Worm (Caenorhabditis elegans) whole organism, young adult: ENCODE results near the gene F07E5.12.

ENCODE experiments used
- B0035.1 ChIP-seq: sonication (generic microtip); optimal IDR thresholded peaks from 2 replicates; lab custom pipeline; 2016; ENCODE audit warnings: missing genetic modification characterization, mild to moderate bottlenecking, missing compliant biosample characterization, missing genotype, missing genetic modification reagents
- B0261.1 ChIP-seq: sonication (generic microtip); optimal IDR thresholded peaks from 2 replicates; lab custom pipeline; 2016; ENCODE audit warnings: mild to moderate bottlenecking, missing genetic modification characterization, moderate library complexity, missing compliant biosample characterization
- D2030.7 ChIP-seq: fragments of 200-800 bp; sonication (Bioruptor generic); IDR thresholded peaks from 2 replicates; pipeline ENCODE4 v1.3.6; 2022; ENCODE audit warnings: missing genetic modification reagents, missing genetic modification characterization, missing compliant biosample characterization
- F10E7.11 ChIP-seq: sonication (generic microtip); optimal IDR thresholded peaks from 2 replicates; lab custom pipeline; 2017; ENCODE audit warnings: mild to moderate bottlenecking, missing genetic modification characterization, moderate library complexity, missing compliant biosample characterization
- F22D6.2 ChIP-seq: sonication (generic microtip); optimal IDR thresholded peaks from 2 replicates; lab custom pipeline; 2016; ENCODE audit warnings: mild to moderate bottlenecking, missing genetic modification characterization, missing compliant biosample characterization
- F55B11.4 ChIP-seq: sonication (generic microtip); optimal IDR thresholded peaks from 2 replicates; lab custom pipeline; 2016; ENCODE audit warnings: missing compliant biosample characterization, missing genetic modification characterization, borderline replicate concordance; ENCODE audit not compliant: insufficient read depth
- F57A8.1 ChIP-seq: fragments of 200-800 bp; sonication (Bioruptor generic); optimal IDR thresholded peaks from 2 replicates; lab custom pipeline; 2018; ENCODE audit warnings: mild to moderate bottlenecking, missing genetic modification characterization, moderate library complexity, missing compliant biosample characterization
- K11D2.4 ChIP-seq: fragments of 200-800 bp; sonication (Bioruptor generic); IDR thresholded peaks from 2 replicates; pipeline ENCODE4 v1.3.6; 2022; ENCODE audit warnings: missing genetic modification reagents, missing genetic modification characterization, missing compliant biosample characterization
- Y53F4B.3 ChIP-seq: fragments of 200-800 bp; sonication (Bioruptor generic); IDR thresholded peaks from 2 replicates; pipeline ENCODE4 v1.3.6; 2022; ENCODE audit warnings: missing genetic modification reagents, missing genetic modification characterization, missing compliant biosample characterization
- Y79H2A.3 ChIP-seq: fragments of 200-800 bp; sonication (Bioruptor generic); conservative IDR thresholded peaks from 2 replicates; pipeline ENCODE4 v1.3.6; 2022; ENCODE audit warnings: missing genetic modification reagents, missing genetic modification characterization, missing compliant biosample characterization
- Y95B8A.8 ChIP-seq: fragments of 200-800 bp; sonication (Bioruptor generic); IDR thresholded peaks from 2 replicates; pipeline ENCODE4 v1.3.6; 2022; ENCODE audit warnings: missing genetic modification reagents, missing genetic modification characterization, missing compliant biosample characterization
- aptf-3 ChIP-seq: fragments of 200-800 bp; sonication (Bioruptor generic); IDR thresholded peaks from 2 replicates; pipeline ENCODE4 v1.3.6; 2022; ENCODE audit warnings: missing genetic modification characterization, missing compliant biosample characterization
- athp-1 ChIP-seq: sonication (generic microtip); optimal IDR thresholded peaks from 2 replicates; lab custom pipeline; 2017; ENCODE audit warnings: mild to moderate bottlenecking, missing genetic modification characterization, missing compliant biosample characterization
- attf-3 ChIP-seq: fragments of 200-800 bp; sonication (Bioruptor generic); conservative IDR thresholded peaks from 2 replicates; pipeline ENCODE4 v1.3.6; 2022; ENCODE audit warnings: missing genetic modification reagents, missing genetic modification characterization, missing compliant biosample characterization
- attf-5 ChIP-seq: fragments of 200-800 bp; sonication (Bioruptor generic); optimal IDR thresholded peaks from 2 replicates; lab custom pipeline; 2018; ENCODE audit warnings: mild to moderate bottlenecking, missing genetic modification characterization, missing compliant biosample characterization
- attf-6 ChIP-seq: fragments of 200-800 bp; sonication (Bioruptor generic); IDR thresholded peaks from 2 replicates; pipeline ENCODE4 v1.3.6; 2022; ENCODE audit warnings: missing genetic modification reagents, missing genetic modification characterization, missing compliant biosample characterization
- ccch-3 ChIP-seq: fragments of 200-800 bp; sonication (Bioruptor generic); optimal IDR thresholded peaks from 2 replicates; lab custom pipeline; 2018; ENCODE audit warnings: mild to moderate bottlenecking, missing genetic modification characterization, missing compliant biosample characterization
- ceh-27 ChIP-seq: fragments of 200-800 bp; sonication (Bioruptor generic); optimal IDR thresholded peaks from 2 replicates; lab custom pipeline; 2018; ENCODE audit warnings: mild to moderate bottlenecking, missing genetic modification characterization, moderate library complexity, missing compliant biosample characterization
- ceh-91 ChIP-seq: fragments of 200-800 bp; sonication (Bioruptor generic); IDR thresholded peaks from 2 replicates; pipeline ENCODE4 v1.3.6; 2022; ENCODE audit warnings: missing genetic modification reagents, missing genetic modification characterization, missing compliant biosample characterization
- dox-1 ChIP-seq: fragments of 200-800 bp; sonication (Bioruptor generic); IDR thresholded peaks from 2 replicates; pipeline ENCODE4 v1.3.6; 2022; ENCODE audit warnings: missing genetic modification reagents, missing genetic modification characterization, missing compliant biosample characterization
- dpl-1 ChIP-seq: fragments of 150-350 bp; optimal IDR thresholded peaks from 2 replicates; lab custom pipeline; 2014; ENCODE audit warnings: missing biosample characterization, missing genetic modification reagents, missing genetic modification characterization
- efl-1 ChIP-seq: fragments of 150-350 bp; optimal IDR thresholded peaks from 2 replicates; lab custom pipeline; 2014; ENCODE audit warnings: missing biosample characterization, missing genetic modification reagents, missing genetic modification characterization
- egl-44 ChIP-seq: fragments of 200-800 bp; sonication (Bioruptor generic); IDR thresholded peaks from 2 replicates; pipeline ENCODE4 v1.3.6; 2022; ENCODE audit warnings: missing genetic modification reagents, missing genetic modification characterization, missing compliant biosample characterization
- hmg-1.2 ChIP-seq: fragments of 200-800 bp; sonication (Bioruptor generic); IDR thresholded peaks from 2 replicates; pipeline ENCODE4 v1.3.6; 2022; ENCODE audit warnings: missing genetic modification reagents, missing genetic modification characterization, missing compliant biosample characterization
- hrde-1 ChIP-seq: sonication (generic microtip); optimal IDR thresholded peaks from 2 replicates; lab custom pipeline; 2016; ENCODE audit warnings: missing genetic modification characterization, mild to moderate bottlenecking, missing compliant biosample characterization, moderate library complexity, missing genotype, missing genetic modification reagents, borderline replicate concordance
- let-526 ChIP-seq: fragments of 200-800 bp; sonication (Bioruptor generic); IDR thresholded peaks from 2 replicates; pipeline ENCODE4 v1.3.6; 2022; ENCODE audit warnings: missing genetic modification reagents, missing genetic modification characterization, missing compliant biosample characterization
- lin-54 ChIP-seq: fragments of 200-800 bp; sonication (Bioruptor generic); optimal IDR thresholded peaks from 2 replicates; lab custom pipeline; 2018; ENCODE audit warnings: mild to moderate bottlenecking, missing genetic modification characterization, missing compliant biosample characterization
- lir-1 ChIP-seq: fragments of 200-800 bp; sonication (Bioruptor generic); conservative IDR thresholded peaks from 2 replicates; pipeline ENCODE4 v1.3.6; 2022; ENCODE audit warnings: missing genetic modification reagents, missing genetic modification characterization, missing compliant biosample characterization
- lsl-1 ChIP-seq: fragments of 200-800 bp; sonication (Bioruptor generic); optimal IDR thresholded peaks from 2 replicates; lab custom pipeline; 2018; ENCODE audit warnings: mild to moderate bottlenecking, missing genetic modification characterization, moderate library complexity, missing compliant biosample characterization
- lsy-27 ChIP-seq: sonication (generic microtip); optimal IDR thresholded peaks from 2 replicates; lab custom pipeline; 2017; ENCODE audit warnings: missing genetic modification characterization, mild to moderate bottlenecking, missing compliant biosample characterization, antibody characterized with exemption, missing genotype, borderline replicate concordance; ENCODE audit not compliant: insufficient read depth
- madf-6 ChIP-seq: fragments of 200-800 bp; sonication (Bioruptor generic); IDR thresholded peaks from 2 replicates; pipeline ENCODE4 v1.3.6; 2022; ENCODE audit warnings: missing genetic modification reagents, missing genetic modification characterization, missing compliant biosample characterization
- mcd-1 ChIP-seq: fragments of 200-800 bp; sonication (Bioruptor generic); IDR thresholded peaks from 2 replicates; pipeline ENCODE4 v1.3.6; 2022; ENCODE audit warnings: missing genetic modification reagents, missing genetic modification characterization, missing compliant biosample characterization
- mes-4 ChIP-seq: sonication (generic microtip); optimal IDR thresholded peaks from 2 replicates; lab custom pipeline; 2016; ENCODE audit warnings: missing genotype, missing genetic modification characterization, missing compliant biosample characterization
- nfya-2 ChIP-seq: fragments of 200-800 bp; sonication (Bioruptor generic); IDR thresholded peaks from 2 replicates; pipeline ENCODE4 v1.3.6; 2022; ENCODE audit warnings: missing genetic modification reagents, missing genetic modification characterization, missing compliant biosample characterization
- nhr-27 ChIP-seq: fragments of 200-800 bp; sonication (Bioruptor generic); optimal IDR thresholded peaks from 2 replicates; lab custom pipeline; 2018; ENCODE audit warnings: mild to moderate bottlenecking, missing genetic modification characterization, moderate library complexity, missing compliant biosample characterization
- pha-4 ChIP-seq: fragments of 150-350 bp; sonication (generic microtip); optimal IDR thresholded peaks from 2 replicates; lab custom pipeline; 2014; ENCODE audit warnings: missing biosample characterization, missing genetic modification reagents, missing genetic modification characterization
- rec-8 ChIP-seq, 2 experiments: sonication (generic microtip); optimal IDR thresholded peaks; 2 replicates each; lab custom pipeline; 2016; ENCODE audit warnings: mild to moderate bottlenecking in 2 of 2, missing genetic modification characterization in 2 of 2, missing genetic modification reagents in 2 of 2, missing genotype in 2 of 2, missing biosample characterization in 1 of 2, missing compliant biosample characterization in 1 of 2, moderate library complexity in 1 of 2
- repo-1 ChIP-seq: sonication (generic microtip); optimal IDR thresholded peaks from 2 replicates; lab custom pipeline; 2017; ENCODE audit warnings: mild to moderate bottlenecking, missing genetic modification characterization, missing compliant biosample characterization
- sdz-38 ChIP-seq: sonication (generic microtip); optimal IDR thresholded peaks from 2 replicates; lab custom pipeline; 2016; ENCODE audit warnings: missing genotype, missing genetic modification characterization, missing compliant biosample characterization
- snpc-3.4 ChIP-seq: sonication (generic microtip); optimal IDR thresholded peaks from 2 replicates; lab custom pipeline; 2017; ENCODE audit warnings: missing genetic modification characterization, mild to moderate bottlenecking, missing compliant biosample characterization, antibody characterized with exemption, moderate library complexity, missing genotype, missing genetic modification reagents
- somi-1 ChIP-seq: fragments of 200-800 bp; sonication (Bioruptor generic); optimal IDR thresholded peaks from 2 replicates; lab custom pipeline; 2018; ENCODE audit warnings: mild to moderate bottlenecking, missing genetic modification characterization, missing compliant biosample characterization
- sptf-2 ChIP-seq: fragments of 200-800 bp; sonication (Bioruptor generic); optimal IDR thresholded peaks from 2 replicates; lab custom pipeline; 2018; ENCODE audit warnings: mild to moderate bottlenecking, missing genetic modification characterization, missing compliant biosample characterization
- tbp1 ChIP-seq: fragments of 200-800 bp; sonication (Bioruptor generic); optimal IDR thresholded peaks from 2 replicates; lab custom pipeline; 2018; ENCODE audit warnings: mild to moderate bottlenecking, missing genetic modification characterization, missing compliant biosample characterization
- xnd-1 ChIP-seq: sonication (generic microtip); optimal IDR thresholded peaks from 2 replicates; lab custom pipeline; 2016; ENCODE audit warnings: missing genotype, missing genetic modification reagents, missing genetic modification characterization, missing compliant biosample characterization
- ztf-22 ChIP-seq: fragments of 200-800 bp; sonication (Bioruptor generic); optimal IDR thresholded peaks from 2 replicates; lab custom pipeline; 2018; ENCODE audit warnings: mild to moderate bottlenecking, missing genetic modification characterization, moderate library complexity, missing compliant biosample characterization

Gene F07E5.12

ce11 chrII:2058985-2059384 lies 8.8 kb upstream of the F07E5.12 start, which contains the start of gene F07E5.5:
F07E5.5 (minus strand) TSS chrII:2059070.
- TF ChIP-seq hmg-1.2 (GFP tag; lab: Robert Waterston, UW), result peak; percentile 45; the same call in 1 of the 2 replicates
- peak; percentile 12 for TF ChIP-seq tbp1
- peak; percentile 16 for TF ChIP-seq efl-1 (GFP tag; lab: Kevin White, UChicago)
- peak; percentile 82 for TF ChIP-seq lsl-1 (GFP tag; lab: Kevin White, UChicago)
- peak; percentile 18 for TF ChIP-seq lin-54 (GFP tag; lab: Kevin White, UChicago)
- no peak for TF ChIP-seq Y95B8A.8
- peak; percentile 1 for TF ChIP-seq attf-5 (GFP tag; lab: Kevin White, UChicago)
- TF ChIP-seq hrde-1 (tag; lab: Kevin White, UChicago), result no peak
- no peak for TF ChIP-seq dpl-1
- TF ChIP-seq athp-1, result peak; percentile 5
- TF ChIP-seq dox-1 (GFP tag; lab: Robert Waterston, UW), result peak; percentile 49; the same call in 1 of the 2 replicates
- TF ChIP-seq D2030.7, result peak; percentile 37; the same call in 1 of the 2 replicates
- peak; percentile 20; the same call in 1 of the 2 replicates for TF ChIP-seq attf-3 (GFP tag; lab: Robert Waterston, UW)
- TF ChIP-seq snpc-3.4 (tag; lab: Kevin White, UChicago), result no peak
- no peak for TF ChIP-seq B0261.1 (tag; lab: Kevin White, UChicago)
- TF ChIP-seq Y53F4B.3 (GFP tag; lab: Robert Waterston, UW), result no peak
- peak; percentile 63 for TF ChIP-seq mcd-1
- no peak for TF ChIP-seq somi-1

ce11 chrII:2063989-2064388 lies 3.8 kb upstream of the F07E5.12 start, which contains the start of gene F07E5.13:
F07E5.13 (minus strand) TSS chrII:2064089.
- TF ChIP-seq xnd-1 (tag; lab: Kevin White, UChicago), result no peak
- TF ChIP-seq attf-6 (GFP tag; lab: Robert Waterston, UW), result no peak
- TF ChIP-seq F57A8.1 (GFP tag; lab: Kevin White, UChicago), result no peak
- TF ChIP-seq dpl-1, result no peak
- TF ChIP-seq sptf-2 (GFP tag; lab: Kevin White, UChicago), result no peak
- TF ChIP-seq lir-1 (GFP tag; lab: Robert Waterston, UW), result no peak
- no peak for TF ChIP-seq hrde-1 (tag; lab: Kevin White, UChicago)

- TF ChIP-seq ccch-3 (GFP tag; lab: Kevin White, UChicago) (no peak), nfya-2 (no peak), lsy-27 (no peak), F10E7.11 (no peak), pha-4 (no peak), let-526 (GFP tag; lab: Robert Waterston, UW) (no peak), K11D2.4 (GFP tag; lab: Robert Waterston, UW) (no peak), aptf-3 (GFP tag; lab: Robert Waterston, UW) (no peak)
Observed at ce11 chrII:2064497-2064896, 3.3 kb upstream of the F07E5.12 start, which contains the start of gene fbxb-6. fbxb-6 (plus strand) TSS chrII:2064797.

DNA sequence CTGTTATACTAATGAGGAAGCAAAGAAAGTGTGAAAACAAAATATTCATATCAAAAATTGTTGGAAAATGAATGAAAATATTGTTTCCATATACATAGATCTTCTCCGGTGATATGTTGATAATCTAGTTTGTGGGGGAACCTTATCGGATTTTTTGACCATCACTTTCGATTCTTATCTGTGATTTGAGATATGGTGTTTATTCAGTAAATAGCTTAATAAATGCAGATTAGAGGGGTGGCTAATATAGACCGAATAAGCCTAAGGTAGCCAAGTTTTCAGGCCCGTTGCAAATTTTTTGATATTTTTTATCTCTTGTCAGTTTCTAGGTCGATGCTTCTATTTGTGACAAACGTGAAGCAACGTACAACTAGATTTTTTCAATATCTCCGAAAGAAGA lies 3.7 kb downstream of the F07E5.12 start, which contains the start of gene F07E5.7:
Gene F07E5.7, minus strand, starts transcription at position 101 of the 400 bp plus-strand sequence.
- TF ChIP-seq ztf-22, result no peak
- no peak for TF ChIP-seq repo-1 (tag; lab: Kevin White, UChicago)
- TF ChIP-seq F22D6.2, result no peak
- no peak for TF ChIP-seq egl-44 (GFP tag; lab: Robert Waterston, UW)
- TF ChIP-seq B0035.1 (tag; lab: Kevin White, UChicago), result no peak
- TF ChIP-seq nhr-27 (tag; lab: Kevin White, UChicago), result no peak
- no peak for TF ChIP-seq ceh-91 (GFP tag; lab: Robert Waterston, UW)
- no peak for TF ChIP-seq Y79H2A.3 (GFP tag; lab: Robert Waterston, UW)
- TF ChIP-seq rec-8 (tag; optimal IDR thresholded peaks at IDR 0.05; lab: Kevin White, UChicago), result no peak
- no peak for TF ChIP-seq madf-6 (GFP tag; lab: Robert Waterston, UW)
- TF ChIP-seq mes-4 (tag; lab: Kevin White, UChicago), result no peak
- TF ChIP-seq sdz-38 (tag; lab: Kevin White, UChicago), result no peak
- TF ChIP-seq lir-1 (GFP tag; lab: Robert Waterston, UW), result no peak
- TF ChIP-seq F55B11.4 (tag; lab: Kevin White, UChicago), result no peak
- no peak for TF ChIP-seq ceh-27
